Worm (Caenorhabditis elegans): ENCODE measurements around the gene R04B5.7.

Gene R04B5.7

DNA sequence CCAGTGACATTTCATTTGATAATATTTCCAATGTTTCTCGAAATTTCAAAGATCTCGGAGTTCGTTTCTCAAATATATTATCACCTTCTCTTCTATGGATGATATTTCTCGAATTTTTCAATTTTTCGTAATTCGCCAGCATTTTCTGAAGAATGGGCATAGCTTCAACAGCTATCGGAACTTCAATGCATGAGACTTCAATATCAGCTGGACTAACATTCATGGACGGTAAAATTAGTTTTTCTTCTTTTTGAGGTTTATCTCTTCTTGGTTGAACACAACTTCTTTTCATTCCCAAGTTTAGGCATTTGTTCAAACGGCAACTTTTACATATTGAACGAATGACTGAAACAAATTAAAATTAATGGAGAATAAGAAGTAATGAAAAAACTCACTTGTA is 9.5 kb downstream of the R04B5.7 start:
- TF ChIP-seq pag-3 (tag; optimal IDR thresholded peaks at IDR 0.05; ENCODE audit: borderline replicate concordance) (no peak), tbx-7 (tag; optimal IDR thresholded peaks at IDR 0.05) (no peak), nfya-1 (tag; optimal IDR thresholded peaks at IDR 0.05) (no peak), rnt-1 (tag; optimal IDR thresholded peaks at IDR 0.05) (no peak), ceh-18 (tag; optimal IDR thresholded peaks at IDR 0.05) (no peak), eyg-1 (tag; optimal IDR thresholded peaks at IDR 0.05) (no peak), sox-4 (tag; optimal IDR thresholded peaks at IDR 0.05) (no peak), ceh-2 (tag; optimal IDR thresholded peaks at IDR 0.05) (no peak), fkh-10 (GFP tag; optimal IDR thresholded peaks at IDR 0.05) (no peak), hlh-30 (tag; optimal IDR thresholded peaks at IDR 0.05; ENCODE audit: insufficient read depth) (no peak)

DNA sequence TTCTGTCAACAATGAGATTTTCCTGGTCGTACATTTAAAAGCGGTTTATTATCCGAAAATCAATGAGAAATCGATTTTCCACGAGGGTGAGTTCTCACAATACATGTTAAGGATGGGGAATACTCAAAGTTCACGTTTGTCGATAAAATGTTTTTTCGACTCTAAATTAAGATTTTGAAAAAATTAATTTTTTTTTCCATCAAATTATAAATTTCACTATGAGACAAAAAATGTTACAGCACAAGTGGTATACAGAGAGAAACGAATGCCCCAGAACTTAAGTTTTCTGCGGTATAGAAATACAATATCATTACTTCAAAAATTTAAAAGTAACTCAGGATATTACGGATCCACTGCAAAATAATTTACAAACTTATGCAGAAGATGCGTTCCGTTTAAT is 12.1 kb downstream of the R04B5.7 start, which contains the start of gene R04B5.1:
Gene R04B5.1 (minus strand): TSS at position 101 of the 400 bp plus-strand sequence.
- TF ChIP-seq lim-6 (tag; optimal IDR thresholded peaks at IDR 0.05), result no peak
- no peak for TF ChIP-seq gmeb-2 (tag; optimal IDR thresholded peaks at IDR 0.05)
- no peak for TF ChIP-seq ceh-24 (tag; optimal IDR thresholded peaks at IDR 0.05)
- TF ChIP-seq ceh-2 (tag; optimal IDR thresholded peaks at IDR 0.05), result no peak
- no peak for TF ChIP-seq elt-2 (tag; optimal IDR thresholded peaks at IDR 0.05)
- TF ChIP-seq tbx-2 (tag; optimal IDR thresholded peaks at IDR 0.05), result no peak
- TF ChIP-seq ceh-34 (tag; optimal IDR thresholded peaks at IDR 0.05), result no peak
- TF ChIP-seq hlh-15 (tag; optimal IDR thresholded peaks at IDR 0.05), result no peak
- TF ChIP-seq ceh-9 (tag; optimal IDR thresholded peaks at IDR 0.05), result no peak
- TF ChIP-seq ceh-19 (GFP tag; optimal IDR thresholded peaks at IDR 0.05), result no peak
- TF ChIP-seq tbx-7 (tag; optimal IDR thresholded peaks at IDR 0.05), result no peak

DNA sequence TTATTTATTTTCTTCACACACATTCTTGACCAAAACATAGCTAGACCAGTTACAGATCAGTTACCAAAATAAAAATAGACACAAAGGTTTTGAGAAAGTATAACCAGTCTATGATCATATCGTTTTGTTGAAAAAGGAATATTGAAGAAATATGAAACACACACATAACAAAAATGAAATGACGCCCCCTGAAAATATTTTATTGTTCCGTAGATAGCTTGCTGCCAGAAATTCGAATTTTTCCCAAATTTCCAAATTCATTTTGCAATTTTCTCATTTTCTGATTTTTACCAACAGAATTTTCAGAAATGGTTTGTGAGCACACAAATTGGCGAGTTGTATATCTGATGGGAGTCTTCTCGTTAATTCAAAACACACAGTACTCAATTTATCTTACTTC is 14.9 kb downstream of the R04B5.7 start, which contains the start of gene F57A8.7:
Gene F57A8.7 (plus strand): TSS at position 301 of the 400 bp plus-strand sequence.
- TF ChIP-seq K02D7.2 (tag; optimal IDR thresholded peaks at IDR 0.05) (no peak), unc-3 (GFP tag; conservative IDR thresholded peaks at IDR 0.05) (no peak), unc-3 (tag; optimal IDR thresholded peaks at IDR 0.05) (no peak), C08G9.2 (tag; optimal IDR thresholded peaks at IDR 0.05) (no peak), fax-1 (tag; optimal IDR thresholded peaks at IDR 0.05) (no peak), ceh-34 (tag; optimal IDR thresholded peaks at IDR 0.05) (no peak), mec-3 (tag; optimal IDR thresholded peaks at IDR 0.05; ENCODE audit: borderline replicate concordance) (no peak), lim-6 (tag; optimal IDR thresholded peaks at IDR 0.05) (no peak), ceh-14 (tag; optimal IDR thresholded peaks at IDR 0.05) (no peak), ceh-9 (tag; optimal IDR thresholded peaks at IDR 0.05) (no peak), pag-3 (tag; optimal IDR thresholded peaks at IDR 0.05; ENCODE audit: borderline replicate concordance) (no peak), pax-1 (tag; optimal IDR thresholded peaks at IDR 0.05) (no peak), che-1 (tag; optimal IDR thresholded peaks at IDR 0.05) (no peak), madf-2 (tag; optimal IDR thresholded peaks at IDR 0.05) (no peak), hlh-30 (tag; optimal IDR thresholded peaks at IDR 0.05; ENCODE audit: insufficient read depth) (no peak), sox-4 (tag; optimal IDR thresholded peaks at IDR 0.05) (no peak), gmeb-2 (tag; optimal IDR thresholded peaks at IDR 0.05) (no peak), ttx-3 (tag; optimal IDR thresholded peaks at IDR 0.05) (no peak), ceh-45 (GFP tag; IDR thresholded peaks at IDR 0.05) (no peak)

DNA sequence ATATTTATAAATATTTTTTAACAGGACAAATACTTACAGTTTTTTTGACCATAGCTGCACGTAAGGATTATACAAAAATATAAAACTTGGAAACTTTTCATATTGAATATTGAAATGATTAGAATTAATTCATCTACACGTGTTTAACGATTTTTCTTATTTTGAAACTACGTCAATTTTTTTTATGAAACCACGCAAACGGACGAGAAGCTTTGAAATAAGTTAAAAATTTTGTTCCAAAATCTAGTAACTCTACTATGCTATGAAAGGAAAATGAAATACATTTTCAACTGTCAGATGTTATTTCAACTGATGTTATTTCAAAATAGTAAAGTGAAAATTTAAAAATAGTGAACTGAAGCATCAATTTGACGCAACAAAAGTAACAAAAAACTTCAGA is 16.6 kb downstream of the R04B5.7 start, which contains the start of gene F57A8.6:
Gene F57A8.6 (minus strand): TSS at position 101 of the 400 bp plus-strand sequence.
- TF ChIP-seq npax-4 (tag; optimal IDR thresholded peaks at IDR 0.05) (no peak), ceh-24 (tag; optimal IDR thresholded peaks at IDR 0.05) (no peak), ets-4 (tag; optimal IDR thresholded peaks at IDR 0.05) (no peak)

DNA sequence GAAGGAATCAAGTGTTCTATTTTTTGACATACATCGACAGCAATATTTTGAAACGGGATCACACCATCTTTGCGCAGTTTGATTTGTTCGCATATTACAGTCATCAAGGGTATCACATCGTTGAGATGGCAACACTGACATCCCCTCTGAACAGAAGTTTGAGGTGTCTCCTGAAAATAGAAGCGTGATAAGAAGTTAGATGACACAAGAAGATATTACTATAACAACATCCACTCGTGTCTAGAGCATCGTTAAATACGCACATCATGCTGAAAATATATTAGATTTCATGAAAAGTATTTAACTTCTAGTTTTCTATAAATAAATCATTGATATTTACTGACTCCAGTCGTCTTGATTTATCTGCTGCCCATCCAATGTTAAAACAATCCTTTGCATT is 17.6 kb downstream of the R04B5.7 start:
- TF ChIP-seq hlh-15 (tag; optimal IDR thresholded peaks at IDR 0.05), result no peak
- TF ChIP-seq sdc-2 (tag; optimal IDR thresholded peaks at IDR 0.05), result no peak

All from whole organism, late embryonic.